Worm (Caenorhabditis elegans) whole organism, L4 larva: ENCODE results near the gene ZK637.15.

Source experiments
- mep-1 ChIP-seq: fragments of 150-350 bp; sonication (generic microtip); optimal IDR thresholded peaks from 3 replicates; lab custom pipeline; 2014; ENCODE audit warnings: missing biosample characterization, missing genetic modification characterization
- sdz-12 ChIP-seq: fragments of 200-800 bp; sonication (Bioruptor generic); optimal IDR thresholded peaks from 2 replicates; lab custom pipeline; 2018; ENCODE audit warnings: mild to moderate bottlenecking, missing genetic modification characterization, missing compliant biosample characterization
- unc-130 ChIP-seq: sonication (generic microtip); optimal IDR thresholded peaks from 2 replicates; lab custom pipeline; 2016; ENCODE audit warnings: missing genetic modification reagents, missing genetic modification characterization, missing compliant biosample characterization

DNA sequence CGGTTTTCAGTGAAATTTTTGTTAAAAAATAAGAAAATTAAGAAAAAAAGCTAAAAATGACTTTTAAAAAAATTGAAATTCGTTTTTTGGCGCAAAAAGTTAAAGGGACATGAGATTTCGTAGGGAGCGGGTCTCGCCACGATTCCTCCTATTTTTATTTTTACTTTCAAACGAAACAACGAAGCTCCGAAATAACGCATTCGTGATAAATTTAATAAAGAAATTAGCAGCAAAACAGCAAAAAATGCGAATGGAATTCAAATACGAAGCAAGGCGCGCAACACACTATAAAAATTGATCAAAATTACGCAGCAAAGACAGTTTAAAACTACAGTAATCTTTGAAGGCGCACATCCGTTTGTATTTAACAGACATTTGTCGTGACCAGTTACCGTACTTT lies 20.1 kb upstream of the ZK637.15 start:
- TF ChIP-seq unc-130, result no peak
- peak; percentile 1 for TF ChIP-seq mep-1 (tag; lab: Kevin White, UChicago)
- no peak for TF ChIP-seq sdz-12 (GFP tag; lab: Kevin White, UChicago)
